Worm (Caenorhabditis elegans) whole organism, late embryonic: ENCODE results near the gene cyp-34A5.

ENCODE experiments used
- C38D4.7 ChIP-seq: fragments of 200-800 bp; sonication (Bioruptor generic); optimal IDR thresholded peaks from 2 replicates; lab custom pipeline; 2018; ENCODE audit warnings: mild to moderate bottlenecking, missing genetic modification characterization, moderate library complexity, missing compliant biosample characterization
- K09A11.1 ChIP-seq: sonication (generic microtip); optimal IDR thresholded peaks from 2 replicates; lab custom pipeline; 2017; ENCODE audit warnings: antibody characterized with exemption, mild to moderate bottlenecking, missing genetic modification characterization, missing compliant biosample characterization; ENCODE audit not compliant: insufficient read depth
- ama-1 ChIP-seq: fragments of 150-350 bp; optimal IDR thresholded peaks from 2 replicates; lab custom pipeline; 2014
- ceh-2 ChIP-seq: sonication (generic microtip); optimal IDR thresholded peaks from 2 replicates; lab custom pipeline; 2016; ENCODE audit warnings: missing genotype, missing genetic modification characterization, missing compliant biosample characterization
- ceh-30 ChIP-seq: fragments of 150-350 bp; optimal IDR thresholded peaks from 2 replicates; lab custom pipeline; 2014; ENCODE audit warnings: missing biosample characterization, missing genetic modification characterization
- ceh-31 ChIP-seq: sonication (generic microtip); optimal IDR thresholded peaks from 2 replicates; lab custom pipeline; 2016; ENCODE audit warnings: missing genetic modification characterization, missing compliant biosample characterization
- ceh-34 ChIP-seq: sonication (generic microtip); optimal IDR thresholded peaks from 2 replicates; lab custom pipeline; 2016; ENCODE audit warnings: mild to moderate bottlenecking, missing genetic modification characterization, missing compliant biosample characterization
- ceh-48 ChIP-seq: sonication (generic microtip); optimal IDR thresholded peaks from 2 replicates; lab custom pipeline; 2016; ENCODE audit warnings: missing genetic modification characterization, inconsistent platforms, missing compliant biosample characterization
- ceh-6 ChIP-seq: fragments of 200-800 bp; sonication (Bioruptor generic); optimal IDR thresholded peaks from 2 replicates; lab custom pipeline; 2018; ENCODE audit warnings: mild to moderate bottlenecking, missing genetic modification characterization, missing compliant biosample characterization
- dve-1 ChIP-seq: sonication (generic microtip); optimal IDR thresholded peaks from 2 replicates; lab custom pipeline; 2017; ENCODE audit warnings: antibody characterized with exemption, mild to moderate bottlenecking, missing genetic modification characterization, missing compliant biosample characterization
- elt-4 ChIP-seq: sonication (generic microtip); optimal IDR thresholded peaks from 2 replicates; lab custom pipeline; 2016; ENCODE audit warnings: missing genetic modification characterization, missing compliant biosample characterization
- hlh-13 ChIP-seq: fragments of 200-800 bp; sonication (Bioruptor generic); optimal IDR thresholded peaks from 2 replicates; lab custom pipeline; 2018; ENCODE audit warnings: mild to moderate bottlenecking, missing genetic modification characterization, missing compliant biosample characterization
- mec-3 ChIP-seq: sonication (generic microtip); optimal IDR thresholded peaks from 2 replicates; lab custom pipeline; 2016; ENCODE audit warnings: borderline replicate concordance, missing genetic modification characterization, missing compliant biosample characterization
- nfya-1 ChIP-seq: sonication (generic microtip); optimal IDR thresholded peaks from 2 replicates; lab custom pipeline; 2017; ENCODE audit warnings: missing genetic modification characterization, mild to moderate bottlenecking, missing compliant biosample characterization, antibody characterized with exemption, moderate library complexity
- npax-4 ChIP-seq: sonication (generic microtip); optimal IDR thresholded peaks from 2 replicates; lab custom pipeline; 2016; ENCODE audit warnings: missing genetic modification characterization, missing compliant biosample characterization
- pag-3 ChIP-seq: sonication (generic microtip); optimal IDR thresholded peaks from 2 replicates; lab custom pipeline; 2016; ENCODE audit warnings: missing compliant biosample characterization, missing genetic modification characterization, borderline replicate concordance
- pros-1 ChIP-seq: fragments of 150-350 bp; optimal IDR thresholded peaks from 2 replicates; lab custom pipeline; 2014; ENCODE audit warnings: missing biosample characterization, missing genetic modification reagents, missing genetic modification characterization
- ref-2 ChIP-seq: sonication (generic microtip); optimal IDR thresholded peaks from 2 replicates; lab custom pipeline; 2016; ENCODE audit warnings: missing genetic modification characterization, missing compliant biosample characterization
- sox-4 ChIP-seq: sonication (generic microtip); optimal IDR thresholded peaks from 2 replicates; lab custom pipeline; 2017; ENCODE audit warnings: mild to moderate bottlenecking, missing genetic modification characterization, inconsistent platforms, missing compliant biosample characterization
- syd-9 ChIP-seq: sonication (generic microtip); optimal IDR thresholded peaks from 2 replicates; lab custom pipeline; 2016; ENCODE audit warnings: mild to moderate bottlenecking, missing genetic modification characterization, moderate library complexity, missing compliant biosample characterization

Gene cyp-34A5

DNA sequence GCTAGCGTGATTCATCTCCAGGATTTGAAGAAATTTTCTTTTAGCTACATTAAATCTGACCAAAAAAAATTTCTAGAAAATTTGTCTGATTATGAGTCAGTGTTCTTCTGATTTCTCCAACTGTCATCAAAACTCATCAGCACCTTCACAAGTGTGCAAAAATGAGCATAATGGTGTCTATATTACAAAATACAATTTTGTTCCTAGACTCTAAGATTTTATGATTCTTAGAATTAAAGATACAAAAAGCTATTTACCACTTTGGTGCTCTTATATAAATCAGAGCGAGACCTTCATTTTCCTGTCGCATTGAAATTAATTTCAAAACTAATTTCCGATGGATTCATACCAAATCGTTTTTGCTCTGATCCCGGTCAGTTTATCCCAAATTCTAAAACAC, 45.0 kb downstream of the cyp-34A5 start, which contains the start of gene srx-68:
TSS of gene srx-68 (plus strand) at position 301 of the 400 bp plus-strand sequence.
- no peak for TF ChIP-seq K09A11.1 (tag; lab: Kevin White, UChicago)

- TF ChIP-seq ceh-31 (tag; lab: Kevin White, UChicago) (no peak), ama-1 (lab: Kevin White, UChicago) (no peak), ceh-34 (no peak), syd-9 (tag; lab: Kevin White, UChicago) (no peak), ceh-6 (GFP tag; lab: Kevin White, UChicago) (no peak), elt-4 (tag; lab: Kevin White, UChicago) (no peak), mec-3 (tag; lab: Kevin White, UChicago) (no peak), npax-4 (no peak), nfya-1 (tag; lab: Kevin White, UChicago) (no peak), ceh-2 (tag; lab: Kevin White, UChicago) (no peak), ceh-30 (tag; lab: Kevin White, UChicago) (no peak), pag-3 (tag; lab: Kevin White, UChicago) (no peak), sox-4 (tag; lab: Kevin White, UChicago) (no peak), C38D4.7 (GFP tag; lab: Kevin White, UChicago) (no peak), hlh-13 (GFP tag; lab: Kevin White, UChicago) (no peak), dve-1 (tag; lab: Kevin White, UChicago) (no peak), pros-1 (tag; lab: Kevin White, UChicago) (no peak), ceh-48 (tag; lab: Kevin White, UChicago) (no peak), ref-2 (tag; lab: Kevin White, UChicago) (no peak)
Observed at ce11 chrV:3905841-3906240, 51.7 kb downstream of the cyp-34A5 start, which contains the start of gene nhr-156. nhr-156 (plus strand) TSS chrV:3906106.
